Fruit fly (Drosophila melanogaster) whole organism, embryonic: ENCODE measurements around the gene slow.

Experiments used
- BEAF-32 ChIP-seq: fragments of 200-800 bp; sonication (Bioruptor generic); optimal IDR thresholded peaks from 3 replicates; lab custom pipeline; 2017; ENCODE audit warnings: missing biosample characterization, missing genetic modification characterization, mild to moderate bottlenecking, moderate library complexity, missing genetic modification reagents
- C15 ChIP-seq: fragments of 200-800 bp; sonication (Bioruptor generic); IDR thresholded peaks from 3 replicates; pipeline ENCODE4 v1.3.6; 2022; ENCODE audit warnings: missing biosample characterization, missing genetic modification characterization
- CG11093 ChIP-seq: fragments of 200-800 bp; sonication (Bioruptor generic); IDR thresholded peaks from 3 replicates; pipeline ENCODE4 v1.3.6; 2022; ENCODE audit warnings: missing biosample characterization, missing genetic modification characterization
- CG12744 ChIP-seq: fragments of 200-800 bp; sonication (Bioruptor generic); optimal IDR thresholded peaks from 2 replicates; lab custom pipeline; 2016; ENCODE audit warnings: missing biosample characterization, missing genetic modification characterization
- CG13123 ChIP-seq: fragments of 200-800 bp; sonication (Bioruptor generic); optimal IDR thresholded peaks from 2 replicates; lab custom pipeline; 2016; ENCODE audit warnings: missing biosample characterization, missing genetic modification characterization
- CG13775 ChIP-seq: fragments of 200-800 bp; sonication (Bioruptor generic); optimal IDR thresholded peaks from 3 replicates; lab custom pipeline; 2017; ENCODE audit warnings: missing biosample characterization, mild to moderate bottlenecking, missing genetic modification characterization
- CG13894 ChIP-seq: fragments of 200-800 bp; sonication (Bioruptor generic); optimal IDR thresholded peaks from 3 replicates; lab custom pipeline; 2018; ENCODE audit warnings: missing biosample characterization, mild to moderate bottlenecking, missing genetic modification characterization, moderate library complexity
- CG14710 ChIP-seq: fragments of 200-800 bp; sonication (Bioruptor generic); optimal IDR thresholded peaks from 3 replicates; lab custom pipeline; 2019; ENCODE audit warnings: missing biosample characterization, mild to moderate bottlenecking, missing genetic modification characterization, moderate library complexity
- CG1603 ChIP-seq: fragments of 200-800 bp; sonication (Bioruptor generic); optimal IDR thresholded peaks from 2 replicates; lab custom pipeline; 2019; ENCODE audit warnings: missing biosample characterization, mild to moderate bottlenecking, missing genetic modification characterization, moderate library complexity
- CG16813 ChIP-seq: fragments of 200-800 bp; sonication (Bioruptor generic); IDR thresholded peaks from 3 replicates; pipeline ENCODE4 v1.3.6; 2022; ENCODE audit warnings: missing biosample characterization, missing genetic modification characterization; ENCODE audit not compliant: partially characterized antibody
- CG16815 ChIP-seq: fragments of 200-800 bp; sonication (Bioruptor generic); optimal IDR thresholded peaks from 3 replicates; lab custom pipeline; 2017; ENCODE audit warnings: missing biosample characterization, mild to moderate bottlenecking, missing genetic modification characterization
- CG17912 ChIP-seq: fragments of 200-800 bp; sonication (Bioruptor generic); optimal IDR thresholded peaks from 2 replicates; lab custom pipeline; 2018; ENCODE audit warnings: missing biosample characterization, mild to moderate bottlenecking, missing genetic modification characterization
- CG2116 ChIP-seq: fragments of 200-800 bp; sonication (Bioruptor generic); optimal IDR thresholded peaks from 3 replicates; lab custom pipeline; 2018; ENCODE audit warnings: missing biosample characterization, mild to moderate bottlenecking, missing genetic modification characterization
- CG2120 ChIP-seq: fragments of 200-800 bp; sonication (Bioruptor generic); optimal IDR thresholded peaks from 3 replicates; lab custom pipeline; 2016; ENCODE audit warnings: missing biosample characterization, missing genetic modification characterization
- CG30403 ChIP-seq: fragments of 200-800 bp; sonication (Bioruptor generic); optimal IDR thresholded peaks from 3 replicates; lab custom pipeline; 2016; ENCODE audit warnings: missing biosample characterization, missing genetic modification characterization
- CG31365 ChIP-seq: fragments of 200-800 bp; sonication (Bioruptor generic); optimal IDR thresholded peaks from 2 replicates; lab custom pipeline; 2018; ENCODE audit warnings: missing biosample characterization, mild to moderate bottlenecking, missing genetic modification characterization
- CG3163 ChIP-seq: fragments of 200-800 bp; sonication (Bioruptor generic); optimal IDR thresholded peaks from 3 replicates; lab custom pipeline; 2016; ENCODE audit warnings: missing biosample characterization, missing genetic modification characterization
- CG3281 ChIP-seq: fragments of 200-800 bp; sonication (Bioruptor generic); optimal IDR thresholded peaks from 3 replicates; lab custom pipeline; 2017; ENCODE audit warnings: missing biosample characterization, mild to moderate bottlenecking, missing genetic modification characterization
- CG3838 ChIP-seq: fragments of 200-800 bp; sonication (Bioruptor generic); optimal IDR thresholded peaks from 3 replicates; lab custom pipeline; 2016; ENCODE audit warnings: missing biosample characterization, missing genetic modification characterization
- CG3847 ChIP-seq: fragments of 200-800 bp; sonication (Bioruptor generic); IDR thresholded peaks from 2 replicates; pipeline ENCODE4 v1.3.6; 2022; ENCODE audit warnings: missing biosample characterization, missing genetic modification characterization
- CG4282 ChIP-seq: fragments of 200-800 bp; sonication (Bioruptor generic); optimal IDR thresholded peaks from 2 replicates; lab custom pipeline; 2016; ENCODE audit warnings: missing biosample characterization, missing genetic modification characterization
- CG8089 ChIP-seq: fragments of 200-800 bp; sonication (Bioruptor generic); optimal IDR thresholded peaks from 3 replicates; lab custom pipeline; 2016; ENCODE audit warnings: missing biosample characterization, missing genetic modification characterization
- CG8281 ChIP-seq: fragments of 200-800 bp; sonication (Bioruptor generic); optimal IDR thresholded peaks from 2 replicates; lab custom pipeline; 2018; ENCODE audit warnings: missing biosample characterization, mild to moderate bottlenecking, missing genetic modification characterization, moderate library complexity
- D19A ChIP-seq: fragments of 200-800 bp; optimal IDR thresholded peaks from 3 replicates; lab custom pipeline; 2019; ENCODE audit warnings: missing biosample characterization, mild to moderate bottlenecking, missing genetic modification characterization, moderate library complexity
- Doc3 ChIP-seq: fragments of 200-800 bp; sonication (Bioruptor generic); IDR thresholded peaks from 3 replicates; pipeline ENCODE4 v1.3.6; 2022; ENCODE audit warnings: missing biosample characterization, missing genetic modification characterization; ENCODE audit not compliant: partially characterized antibody
- E2f2 ChIP-seq: fragments of 200-800 bp; sonication (Bioruptor generic); IDR thresholded peaks from 2 replicates; pipeline ENCODE4 v1.3.6; 2022; ENCODE audit warnings: missing biosample characterization, missing genetic modification characterization
- HmgZ ChIP-seq: fragments of 200-800 bp; sonication (Bioruptor generic); optimal IDR thresholded peaks from 2 replicates; lab custom pipeline; 2018; ENCODE audit warnings: missing biosample characterization, mild to moderate bottlenecking, missing genetic modification characterization
- MBD-R2 ChIP-seq: fragments of 200-800 bp; sonication (Bioruptor generic); IDR thresholded peaks from 2 replicates; pipeline ENCODE4 v1.3.6; 2022; ENCODE audit warnings: missing biosample characterization, missing genetic modification characterization
- Myb ChIP-seq: fragments of 200-800 bp; sonication (Bioruptor generic); optimal IDR thresholded peaks from 2 replicates; lab custom pipeline; 2016; ENCODE audit warnings: missing biosample characterization, missing genetic modification characterization
- NfI ChIP-seq: fragments of 200-800 bp; sonication (Bioruptor generic); optimal IDR thresholded peaks from 3 replicates; lab custom pipeline; 2018; ENCODE audit warnings: missing biosample characterization, mild to moderate bottlenecking, missing genetic modification characterization, moderate library complexity
- Pdp1 ChIP-seq, 2 experiments: fragments of 200-800 bp; sonication (Bioruptor generic); optimal IDR thresholded peaks; 3 replicates each; lab custom pipeline; 2016; ENCODE audit warnings: missing biosample characterization in 2 of 2, missing genetic modification characterization in 2 of 2, mild to moderate bottlenecking in 1 of 2, moderate library complexity in 1 of 2
- Sox100B ChIP-seq: fragments of 200-800 bp; sonication (Bioruptor generic); optimal IDR thresholded peaks from 3 replicates; lab custom pipeline; 2018; ENCODE audit warnings: missing biosample characterization, mild to moderate bottlenecking, missing genetic modification characterization
- Vsx1 ChIP-seq: fragments of 200-800 bp; sonication (Bioruptor generic); optimal IDR thresholded peaks from 2 replicates; lab custom pipeline; 2017; ENCODE audit warnings: missing biosample characterization, mild to moderate bottlenecking, missing genetic modification characterization, missing genetic modification reagents
- chinmo ChIP-seq: fragments of 200-800 bp; sonication (Bioruptor generic); IDR thresholded peaks from 4 replicates; pipeline ENCODE4 v1.3.6; 2022; ENCODE audit warnings: missing biosample characterization, missing genetic modification characterization; ENCODE audit not compliant: partially characterized antibody
- dmrt99B ChIP-seq: fragments of 200-800 bp; sonication (Bioruptor generic); optimal IDR thresholded peaks from 2 replicates; lab custom pipeline; 2018; ENCODE audit warnings: missing biosample characterization, mild to moderate bottlenecking, missing genetic modification characterization, moderate library complexity
- hbn ChIP-seq: fragments of 200-800 bp; sonication (Bioruptor generic); IDR thresholded peaks from 2 replicates; pipeline ENCODE4 v1.3.6; 2022; ENCODE audit warnings: missing biosample characterization, missing genetic modification characterization; ENCODE audit not compliant: partially characterized antibody
- nmo ChIP-seq: fragments of 200-800 bp; sonication (Bioruptor generic); optimal IDR thresholded peaks from 2 replicates; lab custom pipeline; 2018; ENCODE audit warnings: missing biosample characterization, mild to moderate bottlenecking, missing genetic modification characterization, moderate library complexity
- peb ChIP-seq: fragments of 200-800 bp; sonication (Bioruptor generic); IDR thresholded peaks from 2 replicates; pipeline ENCODE4 v1.3.6; 2022; ENCODE audit warnings: missing biosample characterization, missing genetic modification characterization
- prd ChIP-seq, 3 experiments: fragments of >200 bp in 2 of 3; fragments of 200-800 bp in 1 of 3; sonication (Bioruptor generic) in 1 of 3; optimal IDR thresholded peaks in 2 of 3; IDR thresholded peaks in 1 of 3; 2 replicates in 2 of 3; 3 replicates in 1 of 3; pipeline versions ENCODE4 v1.3.6 to Lab custom; 2017 to 2022; ENCODE audit warnings: missing biosample characterization in 1 of 3, missing genetic modification characterization in 1 of 3
- shn ChIP-seq: fragments of 200-800 bp; sonication (Bioruptor generic); optimal IDR thresholded peaks from 3 replicates; lab custom pipeline; 2016; ENCODE audit warnings: missing biosample characterization, missing genetic modification characterization
- slp2 ChIP-seq: fragments of 200-800 bp; sonication (Bioruptor generic); optimal IDR thresholded peaks from 2 replicates; lab custom pipeline; 2016; ENCODE audit warnings: missing biosample characterization, missing genetic modification characterization
- tna ChIP-seq: fragments of 200-800 bp; sonication (Bioruptor generic); IDR thresholded peaks from 2 replicates; pipeline ENCODE4 v1.3.6; 2022; ENCODE audit warnings: missing biosample characterization, missing genetic modification characterization; ENCODE audit not compliant: partially characterized antibody
- trh ChIP-seq: fragments of 200-800 bp; sonication (Bioruptor generic); optimal IDR thresholded peaks from 2 replicates; lab custom pipeline; 2016; ENCODE audit warnings: missing biosample characterization, missing genetic modification characterization
- tup ChIP-seq: fragments of 200-800 bp; sonication (Bioruptor generic); optimal IDR thresholded peaks from 2 replicates; lab custom pipeline; 2016; ENCODE audit warnings: missing biosample characterization, mild to moderate bottlenecking, missing genetic modification characterization, moderate library complexity
- unc-4 ChIP-seq: fragments of 200-800 bp; sonication (Bioruptor generic); IDR thresholded peaks from 2 replicates; pipeline ENCODE4 v1.3.6; 2022; ENCODE audit warnings: missing biosample characterization, missing genetic modification characterization; ENCODE audit not compliant: partially characterized antibody
- vnd ChIP-seq: fragments of 200-800 bp; sonication (Bioruptor generic); IDR thresholded peaks from 3 replicates; pipeline ENCODE4 v1.3.6; 2022; ENCODE audit warnings: missing biosample characterization, missing genetic modification characterization; ENCODE audit not compliant: partially characterized antibody
- vvl ChIP-seq: fragments of 200-800 bp; sonication (Bioruptor generic); IDR thresholded peaks from 2 replicates; pipeline ENCODE4 v1.3.6; 2022; ENCODE audit warnings: missing biosample characterization, missing genetic modification characterization
- wdn ChIP-seq: fragments of 200-800 bp; sonication (Bioruptor generic); IDR thresholded peaks from 2 replicates; pipeline ENCODE4 v1.3.6; 2022; ENCODE audit warnings: missing biosample characterization, missing genetic modification characterization
- wor ChIP-seq: fragments of 200-800 bp; sonication (Bioruptor generic); IDR thresholded peaks from 2 replicates; pipeline ENCODE4 v1.3.6; 2022; ENCODE audit warnings: missing biosample characterization, missing genetic modification characterization
- zen2 ChIP-seq: fragments of 200-800 bp; sonication (Bioruptor generic); IDR thresholded peaks from 3 replicates; pipeline ENCODE4 v1.3.6; 2022; ENCODE audit warnings: missing biosample characterization, missing genetic modification characterization; ENCODE audit not compliant: partially characterized antibody

The slow gene

DNA sequence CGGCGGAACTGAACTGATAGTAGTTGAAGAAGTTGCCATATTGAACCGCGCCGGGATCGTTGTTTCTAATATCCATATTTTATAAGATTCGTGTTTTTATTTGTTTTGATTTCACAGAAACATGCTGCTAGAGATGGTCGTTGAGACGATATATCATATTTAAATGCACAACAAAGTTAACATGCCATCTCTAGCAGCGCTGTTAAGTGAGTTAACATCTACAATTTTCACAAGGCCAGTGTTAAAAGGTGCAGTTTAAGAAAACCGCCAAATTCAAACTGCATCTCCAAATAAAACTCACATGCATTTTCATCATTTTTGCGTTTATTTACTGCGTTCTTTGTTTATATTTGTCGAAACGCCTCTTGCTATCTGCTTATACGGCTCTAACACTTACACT lies 16.9 kb upstream of the slow start, which contains the start of gene CG11342 (continued):
- TF ChIP-seq BEAF-32 (GFP tag; lab: Kevin White, UChicago) (peak; percentile 80), CG3838 (GFP tag; lab: Kevin White, UChicago) (no peak), CG3847 (GFP tag; lab: Robert Waterston, UW) (no peak), CG13123 (GFP tag; lab: Kevin White, UChicago) (no peak), CG17912 (GFP tag; lab: Kevin White, UChicago) (no peak), nmo (GFP tag; lab: Kevin White, UChicago) (no peak), CG11093 (GFP tag; lab: Robert Waterston, UW) (no peak), peb (GFP tag; lab: Robert Waterston, UW) (no peak), CG31365 (tag; lab: Kevin White, UChicago) (no peak), shn (GFP tag; lab: Kevin White, UChicago) (no peak), Doc3 (GFP tag; lab: Robert Waterston, UW) (peak; percentile 87), E2f2 (GFP tag; lab: Robert Waterston, UW) (peak; percentile 93), CG12744 (no peak), slp2 (no peak), Sox100B (GFP tag; lab: Kevin White, UChicago) (no peak), CG1603 (tag; lab: Kevin White, UChicago) (peak; percentile 46), CG2120 (GFP tag; lab: Kevin White, UChicago) (peak; percentile 38), chinmo (GFP tag; lab: Robert Waterston, UW) (peak; percentile 82; the same call in 2 of the 4 replicates), CG13894 (tag; lab: Kevin White, UChicago) (no peak), tna (GFP tag; lab: Robert Waterston, UW) (peak; percentile 31; the same call in 1 of the 2 replicates), CG13775 (GFP tag; lab: Kevin White, UChicago) (no peak), Vsx1 (no peak), zen2 (GFP tag; lab: Robert Waterston, UW) (peak; percentile 83), wor (no peak), tup (GFP tag; lab: Kevin White, UChicago) (no peak), NfI (GFP tag; lab: Kevin White, UChicago) (no peak), MBD-R2 (peak; percentile 47), prd (optimal IDR thresholded peaks at IDR 0.05; lab: Kevin White, UChicago) (no peak), prd (GFP tag; IDR thresholded peaks at IDR 0.05; lab: Robert Waterston, UW) (no peak), vvl (GFP tag; lab: Robert Waterston, UW) (0 out of 2 replicates have a peak, but pooled peaks have one; percentile 13), CG16813 (peak; percentile 78), hbn (GFP tag; lab: Robert Waterston, UW) (peak; percentile 94), unc-4 (GFP tag; lab: Robert Waterston, UW) (peak; percentile 89), HmgZ (peak; percentile 42), CG8089 (GFP tag; lab: Kevin White, UChicago) (no peak), CG3281 (GFP tag; lab: Kevin White, UChicago) (no peak), D19A (tag; lab: Kevin White, UChicago) (no peak), CG30403 (GFP tag; lab: Kevin White, UChicago) (no peak), Pdp1 (GFP tag; optimal IDR thresholded peaks at IDR 0.05; lab: Kevin White, UChicago) (peak in 1 of 2 experiments; percentile 3), CG8281 (tag; lab: Kevin White, UChicago) (no peak), C15 (GFP tag; lab: Robert Waterston, UW) (no peak), trh (no peak), vnd (GFP tag; lab: Robert Waterston, UW) (peak; percentile 64), CG3163 (GFP tag; lab: Kevin White, UChicago) (no peak), dmrt99B (no peak), Myb (no peak), CG16815 (GFP tag; lab: Kevin White, UChicago) (no peak), CG4282 (GFP tag; lab: Kevin White, UChicago) (no peak), CG14710 (tag; lab: Kevin White, UChicago) (peak; percentile 17), wdn (no peak), CG2116 (peak; percentile 44)
